Worm (Caenorhabditis elegans) whole organism, L4/young adult: ENCODE measurements around the gene vps-18.

Experiments
- W03F9.2 ChIP-seq: fragments of 150-350 bp; optimal IDR thresholded peaks from 2 replicates; lab custom pipeline; 2014; ENCODE audit warnings: missing biosample characterization, missing genetic modification characterization
- dao-5 ChIP-seq: sonication (generic microtip); optimal IDR thresholded peaks from 2 replicates; lab custom pipeline; 2016; ENCODE audit warnings: missing genotype, missing genetic modification characterization, moderate library complexity, missing compliant biosample characterization
- him-1 ChIP-seq: sonication (generic microtip); optimal IDR thresholded peaks from 2 replicates; lab custom pipeline; 2016; ENCODE audit warnings: missing genotype, missing genetic modification reagents, missing genetic modification characterization, missing compliant biosample characterization

vps-18 gene

ce11 chrII:4460297-4460696 is 633 bp upstream of the vps-18 start:
- TF ChIP-seq him-1 (tag; lab: Kevin White, UChicago) (no peak), dao-5 (tag; lab: Kevin White, UChicago) (no peak), W03F9.2 (tag; lab: Kevin White, UChicago) (no peak)

ce11 chrII:4462842-4463241 is 1.9 kb downstream of the vps-18 start:
- no peak for TF ChIP-seq W03F9.2 (tag; lab: Kevin White, UChicago)
- no peak for TF ChIP-seq him-1 (tag; lab: Kevin White, UChicago)
- TF ChIP-seq dao-5 (tag; lab: Kevin White, UChicago), result no peak

ce11 chrII:4467869-4468268 is 6.9 kb downstream of the vps-18 start, which contains the start of gene W06B4.2:
Gene W06B4.2 (plus strand): TSS chrII:4468169.
- no peak for TF ChIP-seq him-1 (tag; lab: Kevin White, UChicago)
- TF ChIP-seq W03F9.2 (tag; lab: Kevin White, UChicago), result no peak
- no peak for TF ChIP-seq dao-5 (tag; lab: Kevin White, UChicago)

ce11 chrII:4468897-4469459 is 8.0 kb downstream of the vps-18 start:
- no peak for TF ChIP-seq him-1 (tag; lab: Kevin White, UChicago)

ce11 chrII:4470972-4471645 is 10.2 kb downstream of the vps-18 start, which contains the start of gene W06B4.1:
Gene W06B4.1 (plus strand): TSS chrII:4471595.
- TF ChIP-seq dao-5 (tag; lab: Kevin White, UChicago) (no peak), W03F9.2 (tag; lab: Kevin White, UChicago) (no peak), him-1 (tag; lab: Kevin White, UChicago) (no peak)

- no peak for TF ChIP-seq W03F9.2 (tag; lab: Kevin White, UChicago)
- no peak for TF ChIP-seq dao-5 (tag; lab: Kevin White, UChicago)
- TF ChIP-seq him-1 (tag; lab: Kevin White, UChicago), result no peak
Measured at ce11 chrII:4474005-4474655, 13.2 kb downstream of the vps-18 start.

- no peak for TF ChIP-seq him-1 (tag; lab: Kevin White, UChicago)
- no peak for TF ChIP-seq dao-5 (tag; lab: Kevin White, UChicago)
- TF ChIP-seq W03F9.2 (tag; lab: Kevin White, UChicago), result no peak
Measured at ce11 chrII:4478303-4478702, 17.4 kb downstream of the vps-18 start, which contains the start of gene T05C1.1. Gene T05C1.1 (plus strand): TSS chrII:4478603.

- no peak for TF ChIP-seq W03F9.2 (tag; lab: Kevin White, UChicago)
- no peak for TF ChIP-seq him-1 (tag; lab: Kevin White, UChicago)
- TF ChIP-seq dao-5 (tag; lab: Kevin White, UChicago), result no peak
Measured at ce11 chrII:4482021-4482420, 21.1 kb downstream of the vps-18 start, which contains the start of gene T05C1.2. Gene T05C1.2 (minus strand): TSS chrII:4482121.

ce11 chrII:4489288-4489687 is 28.4 kb downstream of the vps-18 start, which contains the start of gene T05C1.3:
Gene T05C1.3 (minus strand): TSS chrII:4489388.
- TF ChIP-seq him-1 (tag; lab: Kevin White, UChicago), result no peak
- no peak for TF ChIP-seq dao-5 (tag; lab: Kevin White, UChicago)
- TF ChIP-seq W03F9.2 (tag; lab: Kevin White, UChicago), result no peak

ce11 chrII:4490729-4491128 is 29.8 kb downstream of the vps-18 start, which contains the start of gene T05C1.5:
Gene T05C1.5 (minus strand): TSS chrII:4490829.
- no peak for TF ChIP-seq W03F9.2 (tag; lab: Kevin White, UChicago)
- TF ChIP-seq dao-5 (tag; lab: Kevin White, UChicago), result no peak
- no peak for TF ChIP-seq him-1 (tag; lab: Kevin White, UChicago)

- TF ChIP-seq W03F9.2 (tag; lab: Kevin White, UChicago) (no peak), dao-5 (tag; lab: Kevin White, UChicago) (no peak), him-1 (tag; lab: Kevin White, UChicago) (no peak)
Measured at ce11 chrII:4494532-4494931, 33.6 kb downstream of the vps-18 start.

ce11 chrII:4495844-4496243 is 34.9 kb downstream of the vps-18 start:
- TF ChIP-seq him-1 (tag; lab: Kevin White, UChicago) (no peak), dao-5 (tag; lab: Kevin White, UChicago) (no peak), W03F9.2 (tag; lab: Kevin White, UChicago) (no peak)

ce11 chrII:4505097-4505626 is 44.2 kb downstream of the vps-18 start, which contains the start of gene camt-1:
Gene camt-1 (minus strand): TSS chrII:4505147.
- TF ChIP-seq W03F9.2 (tag; lab: Kevin White, UChicago), result no peak
